Fruit fly (Drosophila melanogaster) whole organism, embryonic: ENCODE results near the gene CG5969.

Source experiments
- ATbp ChIP-seq: fragments of 200-800 bp; sonication (Bioruptor generic); optimal IDR thresholded peaks from 2 replicates; lab custom pipeline; 2017; ENCODE audit warnings: missing biosample characterization, mild to moderate bottlenecking, missing genetic modification characterization, missing genetic modification reagents
- Asciz ChIP-seq: fragments of 200-800 bp; sonication (Bioruptor generic); optimal IDR thresholded peaks from 2 replicates; lab custom pipeline; 2017; ENCODE audit warnings: missing biosample characterization, mild to moderate bottlenecking, missing genetic modification characterization, missing genetic modification reagents
- CG10147 ChIP-seq: fragments of 200-800 bp; sonication (Bioruptor generic); optimal IDR thresholded peaks from 2 replicates; lab custom pipeline; 2019; ENCODE audit warnings: missing biosample characterization, mild to moderate bottlenecking, missing genetic modification characterization, moderate library complexity
- CG1024 ChIP-seq: fragments of 200-800 bp; sonication (Bioruptor generic); IDR thresholded peaks from 2 replicates; pipeline ENCODE4 v1.3.6; 2022; ENCODE audit warnings: missing biosample characterization, missing genetic modification characterization
- CG10959 ChIP-seq: fragments of 200-800 bp; sonication (Bioruptor generic); IDR thresholded peaks from 2 replicates; pipeline ENCODE4 v1.3.6; 2022; ENCODE audit warnings: missing biosample characterization, missing genetic modification characterization
- CG12219 ChIP-seq: fragments of 200-800 bp; sonication (Bioruptor generic); optimal IDR thresholded peaks from 3 replicates; lab custom pipeline; 2018; ENCODE audit warnings: missing biosample characterization, mild to moderate bottlenecking, missing genetic modification characterization
- CG12299 ChIP-seq: fragments of 200-800 bp; sonication (Bioruptor generic); optimal IDR thresholded peaks from 2 replicates; lab custom pipeline; 2018; ENCODE audit warnings: missing biosample characterization, mild to moderate bottlenecking, missing genetic modification characterization
- CG1233 ChIP-seq: fragments of 200-800 bp; sonication (Bioruptor generic); optimal IDR thresholded peaks from 4 replicates; lab custom pipeline; 2018; ENCODE audit warnings: missing biosample characterization, mild to moderate bottlenecking, missing genetic modification characterization
- CG12659 ChIP-seq: fragments of 200-800 bp; sonication (Bioruptor generic); optimal IDR thresholded peaks from 3 replicates; lab custom pipeline; 2017; ENCODE audit warnings: mild to moderate bottlenecking, missing biosample characterization, missing genetic modification reagents, missing genetic modification characterization
- CG15269 ChIP-seq: fragments of 200-800 bp; sonication (Bioruptor generic); optimal IDR thresholded peaks from 2 replicates; lab custom pipeline; 2018; ENCODE audit warnings: missing biosample characterization, mild to moderate bottlenecking, missing genetic modification characterization, moderate library complexity
- CG17359 ChIP-seq: fragments of 200-800 bp; sonication (Bioruptor generic); optimal IDR thresholded peaks from 3 replicates; lab custom pipeline; 2018; ENCODE audit warnings: missing biosample characterization, mild to moderate bottlenecking, missing genetic modification characterization, moderate library complexity
- CG17829 ChIP-seq: fragments of 200-800 bp; optimal IDR thresholded peaks from 2 replicates; lab custom pipeline; 2019; ENCODE audit warnings: missing biosample characterization, mild to moderate bottlenecking, missing genetic modification characterization, moderate library complexity
- CG17912 ChIP-seq: fragments of 200-800 bp; sonication (Bioruptor generic); optimal IDR thresholded peaks from 2 replicates; lab custom pipeline; 2018; ENCODE audit warnings: missing biosample characterization, mild to moderate bottlenecking, missing genetic modification characterization
- CG1832 ChIP-seq: fragments of 200-800 bp; sonication (Bioruptor generic); optimal IDR thresholded peaks from 2 replicates; lab custom pipeline; 2017; ENCODE audit warnings: missing biosample characterization, mild to moderate bottlenecking, missing genetic modification characterization, inconsistent platforms
- CG18599 ChIP-seq: fragments of 200-800 bp; sonication (Bioruptor generic); optimal IDR thresholded peaks from 3 replicates; lab custom pipeline; 2017; ENCODE audit warnings: missing biosample characterization, missing genetic modification characterization, mild to moderate bottlenecking, moderate library complexity, missing genetic modification reagents
- CG18619 ChIP-seq: fragments of 200-800 bp; sonication (Bioruptor generic); optimal IDR thresholded peaks from 3 replicates; lab custom pipeline; 2017; ENCODE audit warnings: missing biosample characterization, mild to moderate bottlenecking, missing genetic modification characterization
- CG2116 ChIP-seq: fragments of 200-800 bp; sonication (Bioruptor generic); optimal IDR thresholded peaks from 3 replicates; lab custom pipeline; 2018; ENCODE audit warnings: missing biosample characterization, mild to moderate bottlenecking, missing genetic modification characterization
- CG31365 ChIP-seq: fragments of 200-800 bp; sonication (Bioruptor generic); optimal IDR thresholded peaks from 2 replicates; lab custom pipeline; 2018; ENCODE audit warnings: missing biosample characterization, mild to moderate bottlenecking, missing genetic modification characterization
- CG33213 ChIP-seq: fragments of 200-800 bp; sonication (Bioruptor generic); optimal IDR thresholded peaks from 3 replicates; lab custom pipeline; 2016; ENCODE audit warnings: missing biosample characterization, missing genetic modification characterization
- CG4707 ChIP-seq: fragments of 200-800 bp; sonication (Bioruptor generic); optimal IDR thresholded peaks from 2 replicates; lab custom pipeline; 2018; ENCODE audit warnings: missing biosample characterization, mild to moderate bottlenecking, missing genetic modification characterization, moderate library complexity
- CG4730 ChIP-seq: fragments of 200-800 bp; sonication (Bioruptor generic); IDR thresholded peaks from 2 replicates; pipeline ENCODE4 v1.3.6; 2022; ENCODE audit warnings: missing biosample characterization, missing genetic modification characterization
- CG4820 ChIP-seq: fragments of 200-800 bp; sonication (Bioruptor generic); optimal IDR thresholded peaks from 3 replicates; lab custom pipeline; 2016; ENCODE audit warnings: missing biosample characterization, missing genetic modification characterization
- CG6854 ChIP-seq: fragments of 200-800 bp; sonication (Bioruptor generic); optimal IDR thresholded peaks from 3 replicates; lab custom pipeline; 2017; ENCODE audit warnings: missing biosample characterization, mild to moderate bottlenecking, missing genetic modification characterization
- CG7357 ChIP-seq: fragments of 200-800 bp; sonication (Bioruptor generic); IDR thresholded peaks from 3 replicates; pipeline ENCODE4 v1.3.6; 2022; ENCODE audit warnings: missing biosample characterization, missing genetic modification characterization
- CG8290 ChIP-seq, 3 experiments: fragments of 200-800 bp; sonication (Bioruptor generic); optimal IDR thresholded peaks; 2 replicates each; lab custom pipeline; 2016 to 2019; ENCODE audit warnings: missing biosample characterization in 3 of 3, missing genetic modification characterization in 3 of 3, mild to moderate bottlenecking in 2 of 3, moderate library complexity in 1 of 3
- CG8359 ChIP-seq: fragments of 200-800 bp; sonication (Bioruptor generic); optimal IDR thresholded peaks from 2 replicates; lab custom pipeline; 2017; ENCODE audit warnings: missing biosample characterization, mild to moderate bottlenecking, missing genetic modification characterization, borderline replicate concordance
- Dbx ChIP-seq: fragments of 200-800 bp; sonication (Bioruptor generic); IDR thresholded peaks from 3 replicates; pipeline ENCODE4 v1.3.6; 2022; ENCODE audit warnings: missing biosample characterization, missing genetic modification characterization
- Dek ChIP-seq: fragments of 200-800 bp; sonication (Bioruptor generic); optimal IDR thresholded peaks from 3 replicates; lab custom pipeline; 2019; ENCODE audit warnings: missing biosample characterization, mild to moderate bottlenecking, missing genetic modification characterization, moderate library complexity
- Fer2 ChIP-seq: fragments of 200-800 bp; sonication (Bioruptor generic); optimal IDR thresholded peaks from 2 replicates; lab custom pipeline; 2018; ENCODE audit warnings: missing biosample characterization, mild to moderate bottlenecking, missing genetic modification characterization, moderate library complexity
- Fer3 ChIP-seq: fragments of 200-800 bp; sonication (Bioruptor generic); optimal IDR thresholded peaks from 2 replicates; lab custom pipeline; 2018; ENCODE audit warnings: missing biosample characterization, mild to moderate bottlenecking, missing genetic modification characterization, moderate library complexity
- HLHmδ ChIP-seq: fragments of 200-800 bp; sonication (Bioruptor generic); optimal IDR thresholded peaks from 2 replicates; lab custom pipeline; 2018; ENCODE audit warnings: missing biosample characterization, mild to moderate bottlenecking, missing genetic modification characterization, moderate library complexity
- Hand ChIP-seq: fragments of 200-800 bp; sonication (Bioruptor generic); optimal IDR thresholded peaks from 2 replicates; lab custom pipeline; 2017; ENCODE audit warnings: mild to moderate bottlenecking, missing biosample characterization, missing genetic modification reagents, missing genetic modification characterization
- Hr51 ChIP-seq, 2 experiments: fragments of 200-800 bp; sonication (Bioruptor generic); optimal IDR thresholded peaks; 2 replicates in 1 of 2; 3 replicates in 1 of 2; lab custom pipeline; 2016 to 2018; ENCODE audit warnings: missing biosample characterization in 2 of 2, missing genetic modification characterization in 2 of 2, mild to moderate bottlenecking in 1 of 2, moderate library complexity in 1 of 2
- MTF-1 ChIP-seq: fragments of 200-800 bp; sonication (Bioruptor generic); optimal IDR thresholded peaks from 2 replicates; lab custom pipeline; 2018; ENCODE audit warnings: missing biosample characterization, mild to moderate bottlenecking, missing genetic modification characterization, borderline replicate concordance
- NfI ChIP-seq: fragments of 200-800 bp; sonication (Bioruptor generic); optimal IDR thresholded peaks from 3 replicates; lab custom pipeline; 2018; ENCODE audit warnings: missing biosample characterization, mild to moderate bottlenecking, missing genetic modification characterization, moderate library complexity
- Sry-β ChIP-seq: fragments of 200-800 bp; sonication (Bioruptor generic); optimal IDR thresholded peaks from 2 replicates; lab custom pipeline; 2018; ENCODE audit warnings: missing biosample characterization, mild to moderate bottlenecking, missing genetic modification characterization, moderate library complexity
- Sry-δ ChIP-seq: fragments of 200-800 bp; sonication (Bioruptor generic); optimal IDR thresholded peaks from 2 replicates; lab custom pipeline; 2016; ENCODE audit warnings: missing biosample characterization, missing genetic modification characterization
- caup ChIP-seq: fragments of 200-800 bp; sonication (Bioruptor generic); optimal IDR thresholded peaks from 3 replicates; lab custom pipeline; 2017; ENCODE audit warnings: missing biosample characterization, mild to moderate bottlenecking, missing genetic modification characterization, moderate library complexity; ENCODE audit not compliant: severe bottlenecking
- chn ChIP-seq: fragments of 200-800 bp; sonication (Bioruptor generic); optimal IDR thresholded peaks from 2 replicates; lab custom pipeline; 2016; ENCODE audit warnings: missing biosample characterization, missing genetic modification characterization
- exex ChIP-seq: fragments of 200-800 bp; sonication (Bioruptor generic); optimal IDR thresholded peaks from 4 replicates; lab custom pipeline; 2018; ENCODE audit warnings: missing biosample characterization, mild to moderate bottlenecking, missing genetic modification characterization, moderate library complexity
- ftz-f1 ChIP-seq: fragments of 200-800 bp; sonication (Bioruptor generic); optimal IDR thresholded peaks from 2 replicates; lab custom pipeline; 2016; ENCODE audit warnings: missing biosample characterization, missing genetic modification characterization
- gcm ChIP-seq: fragments of 200-800 bp; sonication (Bioruptor generic); optimal IDR thresholded peaks from 2 replicates; lab custom pipeline; 2019; ENCODE audit warnings: missing biosample characterization, mild to moderate bottlenecking, missing genetic modification characterization, moderate library complexity
- hth ChIP-seq: fragments of >200 bp; optimal IDR thresholded peaks from 2 replicates; lab custom pipeline; 2017; ENCODE audit warnings: inconsistent platforms
- salm ChIP-seq: fragments of 200-800 bp; sonication (Bioruptor generic); optimal IDR thresholded peaks from 2 replicates; lab custom pipeline; 2018; ENCODE audit warnings: missing biosample characterization, mild to moderate bottlenecking, missing genetic modification characterization
- seq ChIP-seq: fragments of 200-800 bp; sonication (Bioruptor generic); IDR thresholded peaks from 2 replicates; pipeline ENCODE4 v1.3.6; 2022; ENCODE audit warnings: missing biosample characterization, missing genetic modification characterization
- slbo ChIP-seq: fragments of 200-800 bp; sonication (Bioruptor generic); IDR thresholded peaks from 2 replicates; pipeline ENCODE4 v1.3.6; 2022; ENCODE audit warnings: missing biosample characterization, missing genetic modification characterization
- tap ChIP-seq: fragments of 200-800 bp; optimal IDR thresholded peaks from 3 replicates; lab custom pipeline; 2019; ENCODE audit warnings: missing biosample characterization, mild to moderate bottlenecking, missing genetic modification characterization, moderate library complexity
- unpg ChIP-seq: fragments of 200-800 bp; sonication (Bioruptor generic); optimal IDR thresholded peaks from 3 replicates; lab custom pipeline; 2018; ENCODE audit warnings: missing biosample characterization, mild to moderate bottlenecking, missing genetic modification characterization, moderate library complexity
- wek ChIP-seq: fragments of 200-800 bp; sonication (Bioruptor generic); optimal IDR thresholded peaks from 3 replicates; lab custom pipeline; 2018; ENCODE audit warnings: missing biosample characterization, mild to moderate bottlenecking, missing genetic modification characterization, moderate library complexity

CG5969 gene

dm6 chr3L:20447957-20448356, 25.6 kb upstream of the CG5969 start (continued):
- peak; percentile 36 for TF ChIP-seq CG8359 (GFP tag; lab: Kevin White, UChicago)
- TF ChIP-seq chn, result no peak
- TF ChIP-seq CG4820 (GFP tag; lab: Kevin White, UChicago), result no peak
- TF ChIP-seq Dbx (GFP tag; lab: Robert Waterston, UW), result no peak; the same call in 2 of the 3 replicates
- TF ChIP-seq slbo, result no peak
- peak; percentile 21 for TF ChIP-seq CG17912 (GFP tag; lab: Kevin White, UChicago)
- peak; percentile 31 for TF ChIP-seq salm (tag; lab: Kevin White, UChicago)
- TF ChIP-seq CG12219 (GFP tag; lab: Kevin White, UChicago), result peak; percentile 29
- peak; percentile 55 for TF ChIP-seq gcm (GFP tag; lab: Kevin White, UChicago)
- no peak for TF ChIP-seq CG7357 (GFP tag; lab: Robert Waterston, UW)
- no peak for TF ChIP-seq CG1832
- TF ChIP-seq CG33213 (GFP tag; lab: Kevin White, UChicago), result no peak
- no peak for TF ChIP-seq ftz-f1 (GFP tag; lab: Kevin White, UChicago)
- TF ChIP-seq Dek (tag; lab: Kevin White, UChicago), result peak; percentile 30
- TF ChIP-seq Asciz (GFP tag; lab: Kevin White, UChicago), result peak; percentile 47
- TF ChIP-seq Fer3, result peak; percentile 61
- TF ChIP-seq Sry-δ (GFP tag; lab: Kevin White, UChicago), result no peak
- TF ChIP-seq CG10147 (GFP tag; lab: Kevin White, UChicago), result peak; percentile 62
- TF ChIP-seq CG1233 (GFP tag; lab: Kevin White, UChicago), result peak; percentile 66
- peak; percentile 71 for TF ChIP-seq caup
- TF ChIP-seq NfI (GFP tag; lab: Kevin White, UChicago), result peak; percentile 45
- TF ChIP-seq CG18619 (GFP tag; lab: Kevin White, UChicago), result peak; percentile 19
- TF ChIP-seq CG4707 (GFP tag; lab: Kevin White, UChicago), result peak; percentile 7
- peak; percentile 36 for TF ChIP-seq CG31365 (tag; lab: Kevin White, UChicago)
- TF ChIP-seq unpg (GFP tag; lab: Kevin White, UChicago), result peak; percentile 54
- peak; percentile 51 for TF ChIP-seq wek (GFP tag; lab: Kevin White, UChicago)
- peak; percentile 52 for TF ChIP-seq CG18599 (GFP tag; lab: Kevin White, UChicago)
- TF ChIP-seq exex (tag; lab: Kevin White, UChicago), result peak; percentile 28
- TF ChIP-seq hth (lab: Kevin White, UChicago), result no peak
- TF ChIP-seq Hr51 (GFP tag; optimal IDR thresholded peaks at IDR 0.05; lab: Kevin White, UChicago), result peak in 1 of 2 experiments; percentile 5
- TF ChIP-seq MTF-1 (GFP tag; lab: Kevin White, UChicago), result peak; percentile 80
- TF ChIP-seq CG12659 (GFP tag; lab: Kevin White, UChicago), result peak; percentile 23
- TF ChIP-seq CG8290 (GFP tag; optimal IDR thresholded peaks at IDR 0.05; lab: Kevin White, UChicago), result no peak
- peak in 1 of 2 experiments; percentile 72 for TF ChIP-seq CG8290 (tag; optimal IDR thresholded peaks at IDR 0.05; lab: Kevin White, UChicago)
- TF ChIP-seq Sry-β (GFP tag; lab: Kevin White, UChicago), result peak; percentile 15
- TF ChIP-seq Hand, result peak; percentile 20
- TF ChIP-seq CG6854 (GFP tag; lab: Kevin White, UChicago), result peak; percentile 74
- no peak for TF ChIP-seq CG17829 (tag; lab: Kevin White, UChicago)
- TF ChIP-seq HLHmδ (GFP tag; lab: Kevin White, UChicago), result no peak
- peak; percentile 42 for TF ChIP-seq tap
- TF ChIP-seq ATbp (GFP tag; lab: Kevin White, UChicago), result peak; percentile 52
- TF ChIP-seq CG17359 (tag; lab: Kevin White, UChicago), result peak; percentile 16
- no peak for TF ChIP-seq CG2116 (GFP tag; lab: Kevin White, UChicago)
- peak; percentile 24 for TF ChIP-seq CG15269
- TF ChIP-seq CG4730 (GFP tag; lab: Robert Waterston, UW), result no peak
- no peak for TF ChIP-seq CG1024 (GFP tag; lab: Robert Waterston, UW)
- 0 out of 2 replicates have a peak, but pooled peaks have one; percentile 23 for TF ChIP-seq seq (GFP tag; lab: Robert Waterston, UW)
- peak; percentile 28 for TF ChIP-seq Fer2 (tag; lab: Kevin White, UChicago)
- TF ChIP-seq CG10959 (GFP tag; lab: Robert Waterston, UW), result no peak
- TF ChIP-seq CG12299 (tag; lab: Kevin White, UChicago), result peak; percentile 49
